Fruit fly (Drosophila melanogaster) whole organism, embryonic: ENCODE data around the gene UQCR-14L.

Experiments used
- Ada2b ChIP-seq: fragments of 200-800 bp; sonication (Bioruptor generic); IDR thresholded peaks from 2 replicates; pipeline ENCODE4 v1.3.6; 2022; ENCODE audit warnings: missing biosample characterization, missing genetic modification characterization
- Atf3 ChIP-seq: fragments of 200-800 bp; sonication (Bioruptor generic); optimal IDR thresholded peaks from 3 replicates; lab custom pipeline; 2016; ENCODE audit warnings: missing biosample characterization, missing genetic modification characterization
- Bteb2 ChIP-seq: fragments of 200-800 bp; sonication (Bioruptor generic); optimal IDR thresholded peaks from 2 replicates; lab custom pipeline; 2016; ENCODE audit warnings: missing biosample characterization, missing genetic modification characterization
- CG1024 ChIP-seq: fragments of 200-800 bp; sonication (Bioruptor generic); IDR thresholded peaks from 2 replicates; pipeline ENCODE4 v1.3.6; 2022; ENCODE audit warnings: missing biosample characterization, missing genetic modification characterization
- CG11093 ChIP-seq: fragments of 200-800 bp; sonication (Bioruptor generic); IDR thresholded peaks from 3 replicates; pipeline ENCODE4 v1.3.6; 2022; ENCODE audit warnings: missing biosample characterization, missing genetic modification characterization
- CG13296 ChIP-seq: fragments of 200-800 bp; sonication (Bioruptor generic); optimal IDR thresholded peaks from 3 replicates; lab custom pipeline; 2018; ENCODE audit warnings: missing biosample characterization, mild to moderate bottlenecking, missing genetic modification characterization
- CG14965 ChIP-seq: fragments of 200-800 bp; sonication (Bioruptor generic); optimal IDR thresholded peaks from 2 replicates; lab custom pipeline; 2016; ENCODE audit warnings: missing biosample characterization, missing genetic modification characterization, borderline replicate concordance
- CG1647 ChIP-seq: fragments of 200-800 bp; sonication (Bioruptor generic); optimal IDR thresholded peaks from 3 replicates; lab custom pipeline; 2016; ENCODE audit warnings: missing biosample characterization, missing genetic modification characterization
- CG16863 ChIP-seq: fragments of 200-800 bp; sonication (Bioruptor generic); optimal IDR thresholded peaks from 3 replicates; lab custom pipeline; 2016; ENCODE audit warnings: missing biosample characterization, missing genetic modification characterization
- CG18599 ChIP-seq: fragments of 200-800 bp; sonication (Bioruptor generic); optimal IDR thresholded peaks from 3 replicates; lab custom pipeline; 2017; ENCODE audit warnings: missing biosample characterization, missing genetic modification characterization, mild to moderate bottlenecking, moderate library complexity, missing genetic modification reagents
- CG31388 ChIP-seq: fragments of 200-800 bp; sonication (Bioruptor generic); optimal IDR thresholded peaks from 2 replicates; lab custom pipeline; 2016; ENCODE audit warnings: missing biosample characterization, missing genetic modification characterization
- CG6254 ChIP-seq: fragments of 200-800 bp; sonication (Bioruptor generic); optimal IDR thresholded peaks from 3 replicates; lab custom pipeline; 2017; ENCODE audit warnings: mild to moderate bottlenecking, missing biosample characterization, missing genetic modification reagents, missing genetic modification characterization
- CG6683 ChIP-seq: fragments of 200-800 bp; sonication (Bioruptor generic); optimal IDR thresholded peaks from 2 replicates; lab custom pipeline; 2017; ENCODE audit warnings: missing biosample characterization, mild to moderate bottlenecking, missing genetic modification characterization, missing genetic modification reagents
- CG6813 ChIP-seq: fragments of 200-800 bp; sonication (Bioruptor generic); optimal IDR thresholded peaks from 2 replicates; lab custom pipeline; 2017; ENCODE audit warnings: missing biosample characterization, missing genetic modification characterization, mild to moderate bottlenecking, moderate library complexity, missing genetic modification reagents
- CG6854 ChIP-seq: fragments of 200-800 bp; sonication (Bioruptor generic); optimal IDR thresholded peaks from 3 replicates; lab custom pipeline; 2017; ENCODE audit warnings: missing biosample characterization, mild to moderate bottlenecking, missing genetic modification characterization
- CG7271 ChIP-seq: fragments of 200-800 bp; sonication (Bioruptor generic); optimal IDR thresholded peaks from 2 replicates; lab custom pipeline; 2018; ENCODE audit warnings: missing biosample characterization, mild to moderate bottlenecking, missing genetic modification characterization, moderate library complexity
- CG8944 ChIP-seq: fragments of 200-800 bp; sonication (Bioruptor generic); optimal IDR thresholded peaks from 3 replicates; lab custom pipeline; 2016; ENCODE audit warnings: missing biosample characterization, missing genetic modification characterization
- CG9797 ChIP-seq: fragments of 200-800 bp; sonication (Bioruptor generic); optimal IDR thresholded peaks from 3 replicates; lab custom pipeline; 2018; ENCODE audit warnings: missing biosample characterization, mild to moderate bottlenecking, missing genetic modification characterization
- Dad ChIP-seq: fragments of 200-800 bp; sonication (Bioruptor generic); optimal IDR thresholded peaks from 3 replicates; lab custom pipeline; 2016; ENCODE audit warnings: missing biosample characterization, missing genetic modification characterization
- Fer3 ChIP-seq: fragments of 200-800 bp; sonication (Bioruptor generic); optimal IDR thresholded peaks from 2 replicates; lab custom pipeline; 2018; ENCODE audit warnings: missing biosample characterization, mild to moderate bottlenecking, missing genetic modification characterization, moderate library complexity
- Gug ChIP-seq: fragments of 200-800 bp; sonication (Bioruptor generic); IDR thresholded peaks from 4 replicates; pipeline ENCODE4 v1.3.6; 2022; ENCODE audit warnings: missing biosample characterization, missing genetic modification characterization
- HLHmδ ChIP-seq: fragments of 200-800 bp; sonication (Bioruptor generic); optimal IDR thresholded peaks from 2 replicates; lab custom pipeline; 2018; ENCODE audit warnings: missing biosample characterization, mild to moderate bottlenecking, missing genetic modification characterization, moderate library complexity
- Hr3 ChIP-seq: fragments of 200-800 bp; sonication (Bioruptor generic); optimal IDR thresholded peaks from 3 replicates; lab custom pipeline; 2016; ENCODE audit warnings: missing biosample characterization, missing genetic modification characterization
- MTF-1 ChIP-seq: fragments of 200-800 bp; sonication (Bioruptor generic); optimal IDR thresholded peaks from 2 replicates; lab custom pipeline; 2018; ENCODE audit warnings: missing biosample characterization, mild to moderate bottlenecking, missing genetic modification characterization, borderline replicate concordance
- Mad ChIP-seq: fragments of 200-800 bp; sonication (Bioruptor generic); optimal IDR thresholded peaks from 2 replicates; lab custom pipeline; 2016; ENCODE audit warnings: missing biosample characterization, missing genetic modification characterization
- Mrtf ChIP-seq: fragments of 200-800 bp; sonication (Bioruptor generic); IDR thresholded peaks from 3 replicates; pipeline ENCODE4 v1.3.6; 2022; ENCODE audit warnings: missing biosample characterization, missing genetic modification characterization
- Nf-YB ChIP-seq: fragments of 200-800 bp; sonication (Bioruptor generic); optimal IDR thresholded peaks from 3 replicates; lab custom pipeline; 2019; ENCODE audit warnings: missing biosample characterization, mild to moderate bottlenecking, missing genetic modification characterization, moderate library complexity
- Rfx ChIP-seq: fragments of 200-800 bp; sonication (Bioruptor generic); IDR thresholded peaks from 2 replicates; pipeline ENCODE4 v1.3.6; 2022; ENCODE audit warnings: missing biosample characterization, missing genetic modification characterization
- Taf1 ChIP-seq: fragments of 200-800 bp; sonication (Bioruptor generic); IDR thresholded peaks from 2 replicates; pipeline ENCODE4 v1.3.6; 2022; ENCODE audit warnings: missing biosample characterization, missing genetic modification characterization
- al ChIP-seq: fragments of 200-800 bp; sonication (Bioruptor generic); IDR thresholded peaks from 2 replicates; pipeline ENCODE4 v1.3.6; 2022; ENCODE audit warnings: missing biosample characterization, missing genetic modification characterization
- ase ChIP-seq: fragments of 200-800 bp; sonication (Bioruptor generic); IDR thresholded peaks from 3 replicates; pipeline ENCODE4 v1.3.6; 2022; ENCODE audit warnings: missing biosample characterization, missing genetic modification characterization
- btn ChIP-seq: fragments of 200-800 bp; sonication (Bioruptor generic); optimal IDR thresholded peaks from 2 replicates; lab custom pipeline; 2016; ENCODE audit warnings: missing biosample characterization, missing genetic modification characterization
- dm ChIP-seq: fragments of 200-800 bp; sonication (Bioruptor generic); optimal IDR thresholded peaks from 3 replicates; lab custom pipeline; 2016; ENCODE audit warnings: missing biosample characterization, missing genetic modification characterization
- hb ChIP-seq: fragments of 200-800 bp; sonication (Bioruptor generic); IDR thresholded peaks from 3 replicates; pipeline ENCODE4 v1.3.6; 2022; ENCODE audit warnings: missing biosample characterization, missing genetic modification characterization; ENCODE audit not compliant: partially characterized antibody
- ind ChIP-seq: fragments of 200-800 bp; sonication (Bioruptor generic); optimal IDR thresholded peaks from 3 replicates; lab custom pipeline; 2016; ENCODE audit warnings: missing biosample characterization, missing genetic modification characterization
- jing ChIP-seq: fragments of 200-800 bp; sonication (Bioruptor generic); optimal IDR thresholded peaks from 2 replicates; lab custom pipeline; 2018; ENCODE audit warnings: missing biosample characterization, mild to moderate bottlenecking, missing genetic modification characterization
- kni ChIP-seq: fragments of 200-800 bp; sonication (Bioruptor generic); optimal IDR thresholded peaks from 3 replicates; lab custom pipeline; 2017; ENCODE audit warnings: mild to moderate bottlenecking, missing biosample characterization, missing genetic modification reagents, missing genetic modification characterization
- mld ChIP-seq: fragments of 200-800 bp; sonication (Bioruptor generic); IDR thresholded peaks from 3 replicates; pipeline ENCODE4 v1.3.6; 2022; ENCODE audit warnings: missing biosample characterization, missing genetic modification characterization; ENCODE audit not compliant: partially characterized antibody
- nerfin-2 ChIP-seq: fragments of 200-800 bp; sonication (Bioruptor generic); IDR thresholded peaks from 2 replicates; pipeline ENCODE4 v1.3.6; 2022; ENCODE audit warnings: missing biosample characterization, missing genetic modification characterization; ENCODE audit not compliant: partially characterized antibody
- repo ChIP-seq: fragments of 200-800 bp; sonication (Bioruptor generic); optimal IDR thresholded peaks from 2 replicates; lab custom pipeline; 2016; ENCODE audit warnings: missing biosample characterization, missing genetic modification characterization
- ro ChIP-seq: fragments of 200-800 bp; sonication (Bioruptor generic); IDR thresholded peaks from 2 replicates; pipeline ENCODE4 v1.3.6; 2022; ENCODE audit warnings: missing biosample characterization, missing genetic modification characterization
- sqz ChIP-seq: fragments of 200-800 bp; sonication (Bioruptor generic); optimal IDR thresholded peaks from 3 replicates; lab custom pipeline; 2018; ENCODE audit warnings: missing biosample characterization, mild to moderate bottlenecking, missing genetic modification characterization
- stwl ChIP-seq: fragments of 200-800 bp; sonication (Bioruptor generic); optimal IDR thresholded peaks from 3 replicates; lab custom pipeline; 2018; ENCODE audit warnings: missing biosample characterization, mild to moderate bottlenecking, missing genetic modification characterization, moderate library complexity
- tap ChIP-seq: fragments of 200-800 bp; optimal IDR thresholded peaks from 3 replicates; lab custom pipeline; 2019; ENCODE audit warnings: missing biosample characterization, mild to moderate bottlenecking, missing genetic modification characterization, moderate library complexity
- tio ChIP-seq: fragments of 200-800 bp; sonication (Bioruptor generic); optimal IDR thresholded peaks from 2 replicates; lab custom pipeline; 2017; ENCODE audit warnings: missing biosample characterization, missing genetic modification characterization, inconsistent platforms
- tup ChIP-seq: fragments of 200-800 bp; sonication (Bioruptor generic); optimal IDR thresholded peaks from 2 replicates; lab custom pipeline; 2016; ENCODE audit warnings: missing biosample characterization, mild to moderate bottlenecking, missing genetic modification characterization, moderate library complexity
- tx ChIP-seq: fragments of 200-800 bp; sonication (Bioruptor generic); optimal IDR thresholded peaks from 2 replicates; lab custom pipeline; 2016; ENCODE audit warnings: missing biosample characterization, missing genetic modification characterization
- zf30C ChIP-seq: fragments of 200-800 bp; sonication (Bioruptor generic); optimal IDR thresholded peaks from 3 replicates; lab custom pipeline; 2018; ENCODE audit warnings: missing biosample characterization, mild to moderate bottlenecking, missing genetic modification characterization
- zfh2 ChIP-seq: fragments of 200-800 bp; sonication (Bioruptor generic); optimal IDR thresholded peaks from 2 replicates; lab custom pipeline; 2016; ENCODE audit warnings: missing biosample characterization, missing genetic modification characterization

UQCR-14L gene

DNA sequence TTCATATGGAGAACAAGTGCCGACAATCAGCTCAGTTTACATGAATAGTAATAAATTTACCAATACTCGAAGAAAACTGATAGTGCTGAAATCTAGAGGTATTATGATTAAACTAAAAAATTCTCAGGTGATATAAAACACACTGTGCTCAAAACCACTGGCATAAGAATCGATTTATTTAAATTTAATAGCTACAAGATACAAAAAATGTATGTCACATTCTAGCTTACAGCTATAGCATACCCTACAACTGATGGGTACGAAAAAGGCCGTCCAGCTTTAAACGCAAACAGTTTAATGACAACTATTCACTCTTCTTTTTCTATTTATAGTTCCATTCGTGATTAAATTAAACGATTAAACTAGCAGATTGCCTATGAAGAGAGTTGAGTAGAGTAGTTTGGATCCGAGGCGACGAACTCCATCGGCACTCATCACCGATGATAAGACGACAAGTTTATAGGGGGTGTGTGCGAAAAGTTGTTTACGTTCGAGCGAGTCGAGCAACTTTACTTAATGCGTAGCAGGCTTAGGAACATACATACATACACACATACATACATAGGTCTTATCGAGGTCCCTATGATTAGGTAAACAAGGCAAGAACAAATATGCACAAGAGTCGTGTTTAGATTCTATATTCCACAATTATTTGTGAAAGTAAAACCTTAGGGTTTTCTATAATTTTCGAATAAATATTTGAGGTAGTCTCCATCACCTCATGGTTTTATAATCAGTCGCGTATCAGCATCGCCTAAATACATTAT, 35.1 kb downstream of the UQCR-14L start (continued):
- TF ChIP-seq Taf1 (GFP tag; lab: Robert Waterston, UW), result peak; percentile 86
- no peak for TF ChIP-seq zf30C (GFP tag; lab: Kevin White, UChicago)
- TF ChIP-seq tx (GFP tag; lab: Kevin White, UChicago), result peak; percentile 41
- TF ChIP-seq CG13296 (GFP tag; lab: Kevin White, UChicago), result peak; percentile 21
- no peak; the same call in 2 of the 3 replicates for TF ChIP-seq ase
- no peak for TF ChIP-seq nerfin-2 (GFP tag; lab: Robert Waterston, UW)
- TF ChIP-seq kni, result peak; percentile 70
- peak; percentile 48 for TF ChIP-seq ind (GFP tag; lab: Kevin White, UChicago)
- TF ChIP-seq CG11093 (GFP tag; lab: Robert Waterston, UW), result peak; percentile 54; the same call in 2 of the 3 replicates
- peak; percentile 19 for TF ChIP-seq CG6683 (GFP tag; lab: Kevin White, UChicago)
- TF ChIP-seq repo (GFP tag; lab: Kevin White, UChicago), result peak; percentile 42
- TF ChIP-seq zfh2, result peak; percentile 67
- peak; percentile 53; the same call in 1 of the 2 replicates for TF ChIP-seq CG1024 (GFP tag; lab: Robert Waterston, UW)
- TF ChIP-seq MTF-1 (GFP tag; lab: Kevin White, UChicago), result peak; percentile 81
- peak; percentile 49 for TF ChIP-seq tio
- TF ChIP-seq CG31388 (GFP tag; lab: Kevin White, UChicago), result peak; percentile 11
- peak; percentile 20 for TF ChIP-seq stwl (tag; lab: Kevin White, UChicago)
- peak; percentile 73 for TF ChIP-seq CG8944 (GFP tag; lab: Kevin White, UChicago)
- TF ChIP-seq hb, result no peak
- TF ChIP-seq jing (GFP tag; lab: Kevin White, UChicago), result no peak
- peak; percentile 80 for TF ChIP-seq al (GFP tag; lab: Robert Waterston, UW)
- peak; percentile 34 for TF ChIP-seq Dad (GFP tag; lab: Kevin White, UChicago)
- TF ChIP-seq Rfx (GFP tag; lab: Robert Waterston, UW), result peak; percentile 90
- TF ChIP-seq Fer3 (tag; lab: Kevin White, UChicago), result peak; percentile 73
- TF ChIP-seq ro, result no peak
- peak; percentile 16 for TF ChIP-seq Atf3
- peak; percentile 51 for TF ChIP-seq Hr3
- peak; percentile 59; the same call in 3 of the 4 replicates for TF ChIP-seq Gug
- TF ChIP-seq Mad (GFP tag; lab: Kevin White, UChicago), result peak; percentile 57
- peak; percentile 17 for TF ChIP-seq CG6254
- TF ChIP-seq CG9797, result no peak
- peak; percentile 46 for TF ChIP-seq sqz (GFP tag; lab: Kevin White, UChicago)
- TF ChIP-seq HLHmδ (GFP tag; lab: Kevin White, UChicago), result peak; percentile 42
- no peak for TF ChIP-seq mld (GFP tag; lab: Robert Waterston, UW)
- peak; percentile 69 for TF ChIP-seq CG16863 (GFP tag; lab: Kevin White, UChicago)
- TF ChIP-seq CG7271, result peak; percentile 79
- TF ChIP-seq tap (tag; lab: Kevin White, UChicago), result peak; percentile 14
- peak; percentile 88 for TF ChIP-seq CG18599
- peak; percentile 65 for TF ChIP-seq Ada2b (GFP tag; lab: Robert Waterston, UW)
- peak; percentile 88 for TF ChIP-seq CG6813 (GFP tag; lab: Kevin White, UChicago)
- TF ChIP-seq CG1647, result no peak
- TF ChIP-seq dm (GFP tag; lab: Kevin White, UChicago), result peak; percentile 0
- TF ChIP-seq Mrtf (GFP tag; lab: Robert Waterston, UW), result peak; percentile 65; the same call in 2 of the 3 replicates
- TF ChIP-seq btn (GFP tag; lab: Kevin White, UChicago), result peak; percentile 46
- peak; percentile 3 for TF ChIP-seq CG6854 (GFP tag; lab: Kevin White, UChicago)
- TF ChIP-seq Nf-YB (GFP tag; lab: Kevin White, UChicago), result peak; percentile 45
- TF ChIP-seq tup, result peak; percentile 78
- peak; percentile 65 for TF ChIP-seq CG14965 (GFP tag; lab: Kevin White, UChicago)
- TF ChIP-seq Bteb2 (GFP tag; lab: Kevin White, UChicago), result peak; percentile 68
